Worm (Caenorhabditis elegans) whole organism, early embryonic: Measurements from ENCODE around the gene pes-9.

ENCODE experiments used
- aly-1 ChIP-seq: sonication (generic microtip); optimal IDR thresholded peaks from 2 replicates; lab custom pipeline; 2016; ENCODE audit warnings: missing genetic modification characterization, missing compliant biosample characterization
- ama-1 ChIP-seq: fragments of 150-350 bp; optimal IDR thresholded peaks from 2 replicates; lab custom pipeline; 2014
- ceh-13 ChIP-seq: fragments of 200-800 bp; sonication (Bioruptor generic); optimal IDR thresholded peaks from 2 replicates; lab custom pipeline; 2018; ENCODE audit warnings: mild to moderate bottlenecking, missing genetic modification characterization, missing compliant biosample characterization
- ets-7 ChIP-seq: sonication (generic microtip); optimal IDR thresholded peaks from 2 replicates; lab custom pipeline; 2016; ENCODE audit warnings: missing genotype, missing genetic modification characterization, missing compliant biosample characterization
- flt-1 ChIP-seq: fragments of 200-800 bp; sonication (Bioruptor generic); IDR thresholded peaks from 2 replicates; pipeline ENCODE4 v1.3.6; 2022; ENCODE audit warnings: missing genetic modification characterization, missing compliant biosample characterization
- hmbx-1 ChIP-seq: sonication (generic microtip); optimal IDR thresholded peaks from 2 replicates; lab custom pipeline; 2016; ENCODE audit warnings: mild to moderate bottlenecking, missing genetic modification characterization, missing compliant biosample characterization
- hmg-4 ChIP-seq: fragments of 200-800 bp; sonication (Bioruptor generic); optimal IDR thresholded peaks from 2 replicates; lab custom pipeline; 2018; ENCODE audit warnings: mild to moderate bottlenecking, missing genetic modification characterization, missing compliant biosample characterization
- hnd-1 ChIP-seq: sonication (generic microtip); optimal IDR thresholded peaks from 2 replicates; lab custom pipeline; 2016; ENCODE audit warnings: missing genetic modification characterization, missing compliant biosample characterization
- pes-1 ChIP-seq: fragments of 200-800 bp; sonication (Bioruptor generic); IDR thresholded peaks from 2 replicates; pipeline ENCODE4 v1.3.6; 2022; ENCODE audit warnings: missing genetic modification reagents, missing genetic modification characterization, missing compliant biosample characterization
- scrt-1 ChIP-seq: fragments of 200-800 bp; sonication (Bioruptor generic); IDR thresholded peaks from 2 replicates; pipeline ENCODE4 v1.3.6; 2022; ENCODE audit warnings: missing genetic modification characterization, missing compliant biosample characterization
- sea-1 ChIP-seq: fragments of 200-800 bp; sonication (Bioruptor generic); conservative IDR thresholded peaks from 2 replicates; pipeline ENCODE4 v1.3.6; 2022; ENCODE audit warnings: missing genetic modification characterization, missing compliant biosample characterization
- tbx-11 ChIP-seq: fragments of 200-800 bp; sonication (Bioruptor generic); IDR thresholded peaks from 2 replicates; pipeline ENCODE4 v1.3.6; 2022; ENCODE audit warnings: missing genetic modification characterization, missing compliant biosample characterization
- tbx-37 ChIP-seq: fragments of 200-800 bp; sonication (Bioruptor generic); conservative IDR thresholded peaks from 2 replicates; pipeline ENCODE4 v1.3.6; 2022; ENCODE audit warnings: missing genetic modification reagents, missing genetic modification characterization, missing compliant biosample characterization

DNA sequence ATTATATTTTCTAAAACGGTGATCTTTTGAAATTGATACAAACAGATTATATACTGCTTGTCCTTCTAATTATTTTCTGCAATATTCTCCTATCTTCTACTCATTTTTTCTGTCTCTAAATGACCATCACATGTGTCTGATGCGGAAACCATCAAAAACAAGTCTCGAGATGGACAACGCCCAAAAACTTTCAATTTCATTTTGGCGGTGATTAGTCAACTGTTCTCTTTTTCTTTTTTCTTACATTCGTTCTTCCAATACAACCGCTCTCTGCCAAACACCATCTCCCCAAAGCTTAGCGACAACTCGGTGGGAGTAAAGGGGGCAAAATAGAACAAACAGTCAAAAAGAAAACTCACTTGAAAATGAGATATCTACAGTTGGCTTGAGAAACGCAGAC lies 36.5 kb upstream of the pes-9 start:
- TF ChIP-seq ama-1 (lab: Kevin White, UChicago) (no peak), ceh-13 (GFP tag; lab: Kevin White, UChicago) (no peak), hmbx-1 (no peak), hmg-4 (GFP tag; lab: Kevin White, UChicago) (no peak), flt-1 (no peak), ets-7 (no peak), tbx-11 (no peak), aly-1 (tag; lab: Kevin White, UChicago) (no peak), hnd-1 (no peak), scrt-1 (GFP tag; lab: Robert Waterston, UW) (no peak), sea-1 (no peak), pes-1 (GFP tag; lab: Robert Waterston, UW) (no peak), tbx-37 (GFP tag; lab: Robert Waterston, UW) (no peak)
